Worm (Caenorhabditis elegans) whole organism, young adult: Measurements from ENCODE around the gene F20D12.12.

Source experiments
- B0261.1 ChIP-seq: sonication (generic microtip); optimal IDR thresholded peaks from 2 replicates; lab custom pipeline; 2016; ENCODE audit warnings: mild to moderate bottlenecking, missing genetic modification characterization, moderate library complexity, missing compliant biosample characterization
- C06A6.2 ChIP-seq: fragments of 200-800 bp; sonication (Bioruptor generic); conservative IDR thresholded peaks from 2 replicates; pipeline ENCODE4 v1.3.6; 2022; ENCODE audit warnings: missing genetic modification characterization, missing compliant biosample characterization
- F22D6.2 ChIP-seq: sonication (generic microtip); optimal IDR thresholded peaks from 2 replicates; lab custom pipeline; 2016; ENCODE audit warnings: mild to moderate bottlenecking, missing genetic modification characterization, missing compliant biosample characterization
- F37B4.10 ChIP-seq: fragments of 200-800 bp; sonication (Bioruptor generic); IDR thresholded peaks from 2 replicates; pipeline ENCODE4 v1.3.6; 2022; ENCODE audit warnings: missing genetic modification characterization, missing compliant biosample characterization
- F39B2.1 ChIP-seq: fragments of 200-800 bp; sonication (Bioruptor generic); IDR thresholded peaks from 2 replicates; pipeline ENCODE4 v1.3.6; 2022; ENCODE audit warnings: missing genetic modification reagents, missing genetic modification characterization, missing compliant biosample characterization
- F57A8.1 ChIP-seq: fragments of 200-800 bp; sonication (Bioruptor generic); optimal IDR thresholded peaks from 2 replicates; lab custom pipeline; 2018; ENCODE audit warnings: mild to moderate bottlenecking, missing genetic modification characterization, moderate library complexity, missing compliant biosample characterization
- K11D2.4 ChIP-seq: fragments of 200-800 bp; sonication (Bioruptor generic); IDR thresholded peaks from 2 replicates; pipeline ENCODE4 v1.3.6; 2022; ENCODE audit warnings: missing genetic modification reagents, missing genetic modification characterization, missing compliant biosample characterization
- T26A5.8 ChIP-seq: sonication (generic microtip); optimal IDR thresholded peaks from 2 replicates; lab custom pipeline; 2016; ENCODE audit warnings: missing genetic modification characterization, missing compliant biosample characterization
- Y67H2A.10 ChIP-seq: fragments of 200-800 bp; sonication (Bioruptor generic); conservative IDR thresholded peaks from 2 replicates; pipeline ENCODE4 v1.3.6; 2022; ENCODE audit warnings: missing genetic modification reagents, missing genetic modification characterization, missing compliant biosample characterization
- ZK185.1 ChIP-seq: sonication (generic microtip); optimal IDR thresholded peaks from 2 replicates; lab custom pipeline; 2016; ENCODE audit warnings: mild to moderate bottlenecking, missing genetic modification characterization, missing compliant biosample characterization; ENCODE audit not compliant: poor library complexity, severe bottlenecking
- athp-1 ChIP-seq: sonication (generic microtip); optimal IDR thresholded peaks from 2 replicates; lab custom pipeline; 2017; ENCODE audit warnings: mild to moderate bottlenecking, missing genetic modification characterization, missing compliant biosample characterization
- attf-3 ChIP-seq: fragments of 200-800 bp; sonication (Bioruptor generic); conservative IDR thresholded peaks from 2 replicates; pipeline ENCODE4 v1.3.6; 2022; ENCODE audit warnings: missing genetic modification reagents, missing genetic modification characterization, missing compliant biosample characterization
- ceh-91 ChIP-seq: fragments of 200-800 bp; sonication (Bioruptor generic); IDR thresholded peaks from 2 replicates; pipeline ENCODE4 v1.3.6; 2022; ENCODE audit warnings: missing genetic modification reagents, missing genetic modification characterization, missing compliant biosample characterization
- chd-7 ChIP-seq: sonication (generic microtip); optimal IDR thresholded peaks from 2 replicates; lab custom pipeline; 2016; ENCODE audit warnings: mild to moderate bottlenecking, missing genetic modification characterization, moderate library complexity, missing compliant biosample characterization
- egl-18 ChIP-seq: fragments of 200-800 bp; sonication (Bioruptor generic); IDR thresholded peaks from 2 replicates; pipeline ENCODE4 v1.3.6; 2022; ENCODE audit warnings: missing genetic modification reagents, missing genetic modification characterization, missing compliant biosample characterization
- gei-17 ChIP-seq: fragments of 200-800 bp; sonication (Bioruptor generic); optimal IDR thresholded peaks from 2 replicates; lab custom pipeline; 2018; ENCODE audit warnings: mild to moderate bottlenecking, missing genetic modification characterization, missing compliant biosample characterization
- hrde-1 ChIP-seq: sonication (generic microtip); optimal IDR thresholded peaks from 2 replicates; lab custom pipeline; 2016; ENCODE audit warnings: missing genetic modification characterization, mild to moderate bottlenecking, missing compliant biosample characterization, moderate library complexity, missing genotype, missing genetic modification reagents, borderline replicate concordance
- lag-1 ChIP-seq: fragments of 200-800 bp; sonication (Bioruptor generic); IDR thresholded peaks from 2 replicates; pipeline ENCODE4 v1.3.6; 2022; ENCODE audit warnings: missing genetic modification reagents, missing genetic modification characterization, missing compliant biosample characterization
- lin-26 ChIP-seq: fragments of 200-800 bp; sonication (Bioruptor generic); IDR thresholded peaks from 2 replicates; pipeline ENCODE4 v1.3.6; 2022; ENCODE audit warnings: missing genetic modification reagents, missing genetic modification characterization, missing compliant biosample characterization
- lsl-1 ChIP-seq: fragments of 200-800 bp; sonication (Bioruptor generic); optimal IDR thresholded peaks from 2 replicates; lab custom pipeline; 2018; ENCODE audit warnings: mild to moderate bottlenecking, missing genetic modification characterization, moderate library complexity, missing compliant biosample characterization
- madf-6 ChIP-seq: fragments of 200-800 bp; sonication (Bioruptor generic); IDR thresholded peaks from 2 replicates; pipeline ENCODE4 v1.3.6; 2022; ENCODE audit warnings: missing genetic modification reagents, missing genetic modification characterization, missing compliant biosample characterization
- madf-8 ChIP-seq: fragments of 200-800 bp; sonication (Bioruptor generic); conservative IDR thresholded peaks from 2 replicates; pipeline ENCODE4 v1.3.6; 2022; ENCODE audit warnings: missing genetic modification reagents, missing genetic modification characterization, missing compliant biosample characterization
- mes-4 ChIP-seq: sonication (generic microtip); optimal IDR thresholded peaks from 2 replicates; lab custom pipeline; 2016; ENCODE audit warnings: missing genotype, missing genetic modification characterization, missing compliant biosample characterization
- nfyb-1 ChIP-seq: fragments of 200-800 bp; sonication (Bioruptor generic); IDR thresholded peaks from 2 replicates; pipeline ENCODE4 v1.3.6; 2022; ENCODE audit warnings: missing genetic modification reagents, missing genetic modification characterization, missing compliant biosample characterization
- nhr-120 ChIP-seq: fragments of 200-800 bp; sonication (Bioruptor generic); IDR thresholded peaks from 2 replicates; pipeline ENCODE4 v1.3.6; 2022; ENCODE audit warnings: missing genetic modification characterization, missing compliant biosample characterization
- nhr-27 ChIP-seq: fragments of 200-800 bp; sonication (Bioruptor generic); optimal IDR thresholded peaks from 2 replicates; lab custom pipeline; 2018; ENCODE audit warnings: mild to moderate bottlenecking, missing genetic modification characterization, moderate library complexity, missing compliant biosample characterization
- pbrm-1 ChIP-seq: fragments of 200-800 bp; sonication (Bioruptor generic); IDR thresholded peaks from 2 replicates; pipeline ENCODE4 v1.3.6; 2022; ENCODE audit warnings: missing genetic modification reagents, missing genetic modification characterization, missing compliant biosample characterization
- repo-1 ChIP-seq: sonication (generic microtip); optimal IDR thresholded peaks from 2 replicates; lab custom pipeline; 2017; ENCODE audit warnings: mild to moderate bottlenecking, missing genetic modification characterization, missing compliant biosample characterization
- rpc-1 ChIP-seq, 2 experiments: fragments of 150-350 bp in 1 of 2; sonication (generic microtip) in 1 of 2; optimal IDR thresholded peaks; 2 replicates each; lab custom pipeline; 2014 to 2018; ENCODE audit warnings: missing biosample characterization in 1 of 2, missing genetic modification characterization in 1 of 2, missing genetic modification reagents in 1 of 2, missing genotype in 1 of 2
- sdz-38 ChIP-seq: sonication (generic microtip); optimal IDR thresholded peaks from 2 replicates; lab custom pipeline; 2016; ENCODE audit warnings: missing genotype, missing genetic modification characterization, missing compliant biosample characterization
- sea-2 ChIP-seq: fragments of 200-800 bp; sonication (Bioruptor generic); IDR thresholded peaks from 2 replicates; pipeline ENCODE4 v1.3.6; 2022; ENCODE audit warnings: missing genetic modification characterization, missing compliant biosample characterization
- snpc-1.3 ChIP-seq: sonication (generic microtip); optimal IDR thresholded peaks from 2 replicates; lab custom pipeline; 2017; ENCODE audit warnings: missing genetic modification characterization, mild to moderate bottlenecking, missing compliant biosample characterization, antibody characterized with exemption, moderate library complexity, missing genotype, missing genetic modification reagents; ENCODE audit not compliant: insufficient read depth
- snpc-3.4 ChIP-seq: sonication (generic microtip); optimal IDR thresholded peaks from 2 replicates; lab custom pipeline; 2017; ENCODE audit warnings: missing genetic modification characterization, mild to moderate bottlenecking, missing compliant biosample characterization, antibody characterized with exemption, moderate library complexity, missing genotype, missing genetic modification reagents
- somi-1 ChIP-seq: fragments of 200-800 bp; sonication (Bioruptor generic); optimal IDR thresholded peaks from 2 replicates; lab custom pipeline; 2018; ENCODE audit warnings: mild to moderate bottlenecking, missing genetic modification characterization, missing compliant biosample characterization
- zfh-2 ChIP-seq: fragments of 200-800 bp; sonication (Bioruptor generic); conservative IDR thresholded peaks from 2 replicates; pipeline ENCODE4 v1.3.6; 2022; ENCODE audit warnings: missing genetic modification reagents, missing genetic modification characterization, missing compliant biosample characterization
- ztf-22 ChIP-seq: fragments of 200-800 bp; sonication (Bioruptor generic); optimal IDR thresholded peaks from 2 replicates; lab custom pipeline; 2018; ENCODE audit warnings: mild to moderate bottlenecking, missing genetic modification characterization, moderate library complexity, missing compliant biosample characterization
- ztf-25 ChIP-seq: fragments of 200-800 bp; sonication (Bioruptor generic); IDR thresholded peaks from 2 replicates; pipeline ENCODE4 v1.3.6; 2022; ENCODE audit warnings: missing genetic modification reagents, missing genetic modification characterization, missing compliant biosample characterization

Gene F20D12.12

ce11 chrIV:7931873-7932272 is 15.4 kb upstream of the F20D12.12 start:
- TF ChIP-seq sdz-38 (no peak), F22D6.2 (tag; lab: Kevin White, UChicago) (no peak), lsl-1 (GFP tag; lab: Kevin White, UChicago) (no peak), mes-4 (no peak), repo-1 (tag; lab: Kevin White, UChicago) (no peak), rpc-1 (optimal IDR thresholded peaks at IDR 0.05; lab: Kevin White, UChicago) (no peak), rpc-1 (tag; optimal IDR thresholded peaks at IDR 0.05; lab: Kevin White, UChicago) (no peak)
- TF ChIP-seq, all 124 proteins: peak for 0

ce11 chrIV:7933733-7934132 is 13.5 kb upstream of the F20D12.12 start, which contains the start of gene bbs-2:
bbs-2 (plus strand) TSS chrIV:7934033.
- no peak for TF ChIP-seq F37B4.10 (GFP tag; lab: Robert Waterston, UW)
- TF ChIP-seq madf-6 (GFP tag; lab: Robert Waterston, UW): no peak
- no peak for TF ChIP-seq nhr-120 (GFP tag; lab: Robert Waterston, UW)
- TF ChIP-seq F57A8.1 (GFP tag; lab: Kevin White, UChicago): no peak
- TF ChIP-seq K11D2.4 (GFP tag; lab: Robert Waterston, UW): no peak
- no peak for TF ChIP-seq lag-1 (GFP tag; lab: Robert Waterston, UW)
- no peak for TF ChIP-seq nhr-27 (tag; lab: Kevin White, UChicago)
- TF ChIP-seq ZK185.1 (tag; lab: Kevin White, UChicago): no peak
- no peak for TF ChIP-seq athp-1
- no peak for TF ChIP-seq attf-3 (GFP tag; lab: Robert Waterston, UW)
- no peak for TF ChIP-seq F39B2.1
- TF ChIP-seq mes-4: no peak

DNA sequence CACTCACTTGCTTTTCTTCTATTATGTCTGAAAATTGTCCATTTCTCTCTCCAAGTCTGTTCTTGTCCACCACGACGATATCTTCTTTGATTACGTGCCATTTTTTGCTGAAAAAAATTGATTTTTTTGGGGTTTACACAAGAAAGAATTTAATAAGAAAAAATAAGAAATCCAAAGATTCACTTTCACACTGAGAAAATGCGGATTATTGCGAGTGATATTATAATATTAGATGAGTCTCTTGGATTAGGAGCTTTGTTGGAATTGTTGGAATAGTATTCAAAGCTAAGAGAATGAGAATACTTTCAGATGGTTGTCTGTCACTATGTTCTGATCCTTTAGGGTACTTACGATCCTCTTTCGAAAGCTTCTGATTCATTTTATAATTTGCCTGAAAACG is 8.4 kb upstream of the F20D12.12 start, which contains the start of gene F20D12.7:
Gene F20D12.7 (minus strand): TSS at position 101 of the 400 bp plus-strand sequence.
- TF ChIP-seq nhr-27 (tag; lab: Kevin White, UChicago) (no peak), lin-26 (GFP tag; lab: Robert Waterston, UW) (no peak), nfyb-1 (no peak), hrde-1 (tag; lab: Kevin White, UChicago) (no peak), ztf-22 (GFP tag; lab: Kevin White, UChicago) (no peak), gei-17 (GFP tag; lab: Kevin White, UChicago) (no peak), madf-6 (GFP tag; lab: Robert Waterston, UW) (no peak), somi-1 (GFP tag; lab: Kevin White, UChicago) (no peak), zfh-2 (no peak), chd-7 (tag; lab: Kevin White, UChicago) (no peak)

ce11 chrIV:7940919-7941318 is 6.3 kb upstream of the F20D12.12 start, which contains the start of gene exc-9:
exc-9 (minus strand) TSS chrIV:7941019.
- TF ChIP-seq ceh-91 (no peak), sea-2 (GFP tag; lab: Robert Waterston, UW) (no peak), pbrm-1 (GFP tag; lab: Robert Waterston, UW) (no peak), C06A6.2 (GFP tag; lab: Robert Waterston, UW) (no peak), Y67H2A.10 (no peak)

DNA sequence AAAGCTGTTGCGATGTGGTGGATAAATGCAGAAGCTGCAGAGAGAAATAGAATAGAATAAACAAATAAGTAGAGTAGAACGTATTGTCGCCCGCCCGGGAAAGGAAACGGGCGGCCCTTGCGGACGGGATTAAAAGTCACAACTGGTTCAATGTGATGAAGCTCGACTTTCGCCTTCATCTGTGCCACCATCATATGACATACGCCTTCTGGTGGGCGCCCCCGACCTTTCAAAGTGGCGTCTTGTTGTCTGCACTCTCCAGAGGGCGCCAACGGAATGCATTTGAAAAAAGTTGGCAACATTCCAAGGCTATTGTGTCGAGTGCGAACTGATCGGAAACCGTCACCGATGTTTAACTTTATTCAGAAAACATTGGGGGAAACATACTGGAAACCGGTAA is 4.0 kb upstream of the F20D12.12 start:
- TF ChIP-seq F57A8.1 (GFP tag; lab: Kevin White, UChicago) (no peak), snpc-1.3 (tag; lab: Kevin White, UChicago) (no peak), ztf-25 (GFP tag; lab: Robert Waterston, UW) (0 out of 2 replicates have a peak, but pooled peaks have one; percentile 64), T26A5.8 (tag; lab: Kevin White, UChicago) (no peak), athp-1 (peak; percentile 5), pbrm-1 (GFP tag; lab: Robert Waterston, UW) (0 out of 2 replicates have a peak, but pooled peaks have one; percentile 19), egl-18 (GFP tag; lab: Robert Waterston, UW) (0 out of 2 replicates have a peak, but pooled peaks have one; percentile 11), repo-1 (tag; lab: Kevin White, UChicago) (no peak), snpc-3.4 (tag; lab: Kevin White, UChicago) (peak; percentile 32), madf-8 (GFP tag; lab: Robert Waterston, UW) (0 out of 2 replicates have a peak, but pooled peaks have one; percentile 18), lag-1 (GFP tag; lab: Robert Waterston, UW) (no peak), B0261.1 (tag; lab: Kevin White, UChicago) (no peak)
